Fruit fly (Drosophila melanogaster) whole organism, embryonic: Measurements from ENCODE around the gene Tsp96F.

Source experiments
- Asciz ChIP-seq: fragments of 200-800 bp; sonication (Bioruptor generic); optimal IDR thresholded peaks from 2 replicates; lab custom pipeline; 2017; ENCODE audit warnings: missing biosample characterization, mild to moderate bottlenecking, missing genetic modification characterization, missing genetic modification reagents
- BEAF-32 ChIP-seq: fragments of 200-800 bp; sonication (Bioruptor generic); optimal IDR thresholded peaks from 3 replicates; lab custom pipeline; 2017; ENCODE audit warnings: missing biosample characterization, missing genetic modification characterization, mild to moderate bottlenecking, moderate library complexity, missing genetic modification reagents
- CG10431 ChIP-seq: fragments of 200-800 bp; sonication (Bioruptor generic); optimal IDR thresholded peaks from 3 replicates; lab custom pipeline; 2018; ENCODE audit warnings: missing biosample characterization, mild to moderate bottlenecking, missing genetic modification characterization
- CG11696 ChIP-seq: fragments of 200-800 bp; sonication (Bioruptor generic); IDR thresholded peaks from 2 replicates; pipeline ENCODE4 v1.3.6; 2022; ENCODE audit warnings: missing biosample characterization, missing genetic modification characterization
- CG12942 ChIP-seq: fragments of 200-800 bp; sonication (Bioruptor generic); optimal IDR thresholded peaks from 3 replicates; lab custom pipeline; 2016; ENCODE audit warnings: missing biosample characterization, missing genetic modification characterization
- CG13123 ChIP-seq: fragments of 200-800 bp; sonication (Bioruptor generic); optimal IDR thresholded peaks from 2 replicates; lab custom pipeline; 2016; ENCODE audit warnings: missing biosample characterization, missing genetic modification characterization
- CG13424 ChIP-seq: fragments of 200-800 bp; sonication (Bioruptor generic); optimal IDR thresholded peaks from 2 replicates; lab custom pipeline; 2019; ENCODE audit warnings: missing biosample characterization, mild to moderate bottlenecking, missing genetic modification characterization, moderate library complexity
- CG14667 ChIP-seq: fragments of 200-800 bp; sonication (Bioruptor generic); IDR thresholded peaks from 2 replicates; pipeline ENCODE4 v1.3.6; 2022; ENCODE audit warnings: missing biosample characterization, missing genetic modification characterization
- CG14860 ChIP-seq: fragments of 200-800 bp; sonication (Bioruptor generic); IDR thresholded peaks from 3 replicates; pipeline ENCODE4 v1.3.6; 2022; ENCODE audit warnings: missing biosample characterization, missing genetic modification characterization; ENCODE audit not compliant: partially characterized antibody
- CG15073 ChIP-seq: fragments of 200-800 bp; sonication (Bioruptor generic); optimal IDR thresholded peaks from 2 replicates; lab custom pipeline; 2016; ENCODE audit warnings: missing biosample characterization, missing genetic modification characterization
- CG17361 ChIP-seq: fragments of 200-800 bp; sonication (Bioruptor generic); IDR thresholded peaks from 3 replicates; pipeline ENCODE4 v1.3.6; 2022; ENCODE audit warnings: missing biosample characterization, missing genetic modification characterization
- CG2678 ChIP-seq: fragments of 200-800 bp; sonication (Bioruptor generic); optimal IDR thresholded peaks from 3 replicates; lab custom pipeline; 2019; ENCODE audit warnings: missing biosample characterization, mild to moderate bottlenecking, missing genetic modification characterization, moderate library complexity
- CG43689 ChIP-seq: fragments of 200-800 bp; sonication (Bioruptor generic); IDR thresholded peaks from 2 replicates; pipeline ENCODE4 v1.3.6; 2022; ENCODE audit warnings: missing biosample characterization, missing genetic modification characterization
- CG4820 ChIP-seq: fragments of 200-800 bp; sonication (Bioruptor generic); optimal IDR thresholded peaks from 3 replicates; lab custom pipeline; 2016; ENCODE audit warnings: missing biosample characterization, missing genetic modification characterization
- CG6765 ChIP-seq: fragments of 200-800 bp; sonication (Bioruptor generic); optimal IDR thresholded peaks from 3 replicates; lab custom pipeline; 2017; ENCODE audit warnings: missing biosample characterization, mild to moderate bottlenecking, missing genetic modification characterization
- CG7556 ChIP-seq: fragments of 200-800 bp; sonication (Bioruptor generic); optimal IDR thresholded peaks from 2 replicates; lab custom pipeline; 2017; ENCODE audit warnings: missing biosample characterization, mild to moderate bottlenecking, missing genetic modification characterization
- CG7786 ChIP-seq: fragments of 200-800 bp; sonication (Bioruptor generic); optimal IDR thresholded peaks from 2 replicates; lab custom pipeline; 2016; ENCODE audit warnings: missing biosample characterization, missing genetic modification characterization
- CG7928 ChIP-seq: fragments of 200-800 bp; sonication (Bioruptor generic); optimal IDR thresholded peaks from 2 replicates; lab custom pipeline; 2017; ENCODE audit warnings: missing biosample characterization, mild to moderate bottlenecking, missing genetic modification characterization
- CoRest ChIP-seq: fragments of 200-800 bp; sonication (Bioruptor generic); optimal IDR thresholded peaks from 3 replicates; lab custom pipeline; 2018; ENCODE audit warnings: missing biosample characterization, mild to moderate bottlenecking, missing genetic modification characterization, moderate library complexity
- CrebB ChIP-seq: fragments of 200-800 bp; sonication (Bioruptor generic); optimal IDR thresholded peaks from 3 replicates; lab custom pipeline; 2018; ENCODE audit warnings: missing biosample characterization, mild to moderate bottlenecking, missing genetic modification characterization
- Doc2 ChIP-seq: fragments of 200-800 bp; sonication (Bioruptor generic); IDR thresholded peaks from 2 replicates; pipeline ENCODE4 v1.3.6; 2022; ENCODE audit warnings: missing biosample characterization, missing genetic modification characterization
- HLH54F ChIP-seq: fragments of 200-800 bp; sonication (Bioruptor generic); optimal IDR thresholded peaks from 3 replicates; lab custom pipeline; 2016; ENCODE audit warnings: missing biosample characterization, missing genetic modification characterization
- Hey ChIP-seq: fragments of 200-800 bp; sonication (Bioruptor generic); optimal IDR thresholded peaks from 3 replicates; lab custom pipeline; 2018; ENCODE audit warnings: missing biosample characterization, mild to moderate bottlenecking, missing genetic modification characterization
- Oaz ChIP-seq: fragments of 200-800 bp; sonication (Bioruptor generic); IDR thresholded peaks from 2 replicates; pipeline ENCODE4 v1.3.6; 2022; ENCODE audit warnings: missing biosample characterization, missing genetic modification characterization
- Pdp1 ChIP-seq, 2 experiments: fragments of 200-800 bp; sonication (Bioruptor generic); optimal IDR thresholded peaks; 3 replicates each; lab custom pipeline; 2016; ENCODE audit warnings: missing biosample characterization in 2 of 2, missing genetic modification characterization in 2 of 2, mild to moderate bottlenecking in 1 of 2, moderate library complexity in 1 of 2
- Scr ChIP-seq: fragments of 200-800 bp; sonication (Bioruptor generic); IDR thresholded peaks from 2 replicates; pipeline ENCODE4 v1.3.6; 2022; ENCODE audit warnings: missing biosample characterization, missing genetic modification characterization; ENCODE audit not compliant: partially characterized antibody
- TFAM ChIP-seq: fragments of 200-800 bp; sonication (Bioruptor generic); optimal IDR thresholded peaks from 2 replicates; lab custom pipeline; 2017; ENCODE audit warnings: missing biosample characterization, missing genetic modification characterization, inconsistent platforms
- Tbp ChIP-seq: fragments of >200 bp; optimal IDR thresholded peaks from 2 replicates; lab custom pipeline; 2018; ENCODE audit warnings: missing biosample characterization, missing genetic modification characterization
- Vsx1 ChIP-seq: fragments of 200-800 bp; sonication (Bioruptor generic); optimal IDR thresholded peaks from 2 replicates; lab custom pipeline; 2017; ENCODE audit warnings: missing biosample characterization, mild to moderate bottlenecking, missing genetic modification characterization, missing genetic modification reagents
- ase ChIP-seq: fragments of 200-800 bp; sonication (Bioruptor generic); IDR thresholded peaks from 3 replicates; pipeline ENCODE4 v1.3.6; 2022; ENCODE audit warnings: missing biosample characterization, missing genetic modification characterization
- chn ChIP-seq: fragments of 200-800 bp; sonication (Bioruptor generic); optimal IDR thresholded peaks from 2 replicates; lab custom pipeline; 2016; ENCODE audit warnings: missing biosample characterization, missing genetic modification characterization
- crc ChIP-seq: fragments of 200-800 bp; sonication (Bioruptor generic); optimal IDR thresholded peaks from 2 replicates; lab custom pipeline; 2016; ENCODE audit warnings: missing biosample characterization, missing genetic modification characterization
- crol ChIP-seq: fragments of 200-800 bp; sonication (Bioruptor generic); IDR thresholded peaks from 2 replicates; pipeline ENCODE4 v1.3.6; 2022; ENCODE audit warnings: missing biosample characterization, missing genetic modification characterization
- dati ChIP-seq: fragments of 200-800 bp; sonication (Bioruptor generic); IDR thresholded peaks from 2 replicates; pipeline ENCODE4 v1.3.6; 2022; ENCODE audit warnings: missing biosample characterization, missing genetic modification characterization
- dmrt99B ChIP-seq: fragments of 200-800 bp; sonication (Bioruptor generic); optimal IDR thresholded peaks from 2 replicates; lab custom pipeline; 2018; ENCODE audit warnings: missing biosample characterization, mild to moderate bottlenecking, missing genetic modification characterization, moderate library complexity
- gcm ChIP-seq: fragments of 200-800 bp; sonication (Bioruptor generic); optimal IDR thresholded peaks from 2 replicates; lab custom pipeline; 2019; ENCODE audit warnings: missing biosample characterization, mild to moderate bottlenecking, missing genetic modification characterization, moderate library complexity
- gem ChIP-seq: fragments of 200-800 bp; sonication (Bioruptor generic); optimal IDR thresholded peaks from 2 replicates; lab custom pipeline; 2019; ENCODE audit warnings: missing biosample characterization, mild to moderate bottlenecking, missing genetic modification characterization, moderate library complexity
- grau ChIP-seq: fragments of 200-800 bp; optimal IDR thresholded peaks from 3 replicates; lab custom pipeline; 2019; ENCODE audit warnings: missing biosample characterization, mild to moderate bottlenecking, missing genetic modification characterization, moderate library complexity
- jigr1 ChIP-seq: fragments of 200-800 bp; sonication (Bioruptor generic); IDR thresholded peaks from 3 replicates; pipeline ENCODE4 v1.3.6; 2022; ENCODE audit warnings: missing biosample characterization, missing genetic modification characterization
- ken ChIP-seq: fragments of 200-800 bp; sonication (Bioruptor generic); IDR thresholded peaks from 3 replicates; pipeline ENCODE4 v1.3.6; 2022; ENCODE audit warnings: missing biosample characterization, missing genetic modification characterization
- knrl ChIP-seq: fragments of 200-800 bp; sonication (Bioruptor generic); IDR thresholded peaks from 3 replicates; pipeline ENCODE4 v1.3.6; 2022; ENCODE audit warnings: missing biosample characterization, missing genetic modification characterization; ENCODE audit not compliant: partially characterized antibody
- otp ChIP-seq: fragments of 200-800 bp; sonication (Bioruptor generic); IDR thresholded peaks from 3 replicates; pipeline ENCODE4, ENCODE4 v1.3.6; 2022; ENCODE audit warnings: missing biosample characterization, missing genetic modification characterization
- pita ChIP-seq: fragments of 200-800 bp; sonication (Bioruptor generic); optimal IDR thresholded peaks from 2 replicates; lab custom pipeline; 2017; ENCODE audit warnings: missing biosample characterization, mild to moderate bottlenecking, missing genetic modification characterization
- sim ChIP-seq: fragments of 200-800 bp; sonication (Bioruptor generic); IDR thresholded peaks from 2 replicates; pipeline ENCODE4 v1.3.6; 2022; ENCODE audit warnings: missing biosample characterization, missing genetic modification characterization
- sug ChIP-seq: fragments of 200-800 bp; optimal IDR thresholded peaks from 2 replicates; lab custom pipeline; 2019; ENCODE audit warnings: missing biosample characterization, mild to moderate bottlenecking, missing genetic modification characterization, moderate library complexity
- unc-4 ChIP-seq: fragments of 200-800 bp; sonication (Bioruptor generic); IDR thresholded peaks from 2 replicates; pipeline ENCODE4 v1.3.6; 2022; ENCODE audit warnings: missing biosample characterization, missing genetic modification characterization; ENCODE audit not compliant: partially characterized antibody
- wdn ChIP-seq: fragments of 200-800 bp; sonication (Bioruptor generic); IDR thresholded peaks from 2 replicates; pipeline ENCODE4 v1.3.6; 2022; ENCODE audit warnings: missing biosample characterization, missing genetic modification characterization
- wek ChIP-seq: fragments of 200-800 bp; sonication (Bioruptor generic); optimal IDR thresholded peaks from 3 replicates; lab custom pipeline; 2018; ENCODE audit warnings: missing biosample characterization, mild to moderate bottlenecking, missing genetic modification characterization, moderate library complexity

Gene Tsp96F

DNA sequence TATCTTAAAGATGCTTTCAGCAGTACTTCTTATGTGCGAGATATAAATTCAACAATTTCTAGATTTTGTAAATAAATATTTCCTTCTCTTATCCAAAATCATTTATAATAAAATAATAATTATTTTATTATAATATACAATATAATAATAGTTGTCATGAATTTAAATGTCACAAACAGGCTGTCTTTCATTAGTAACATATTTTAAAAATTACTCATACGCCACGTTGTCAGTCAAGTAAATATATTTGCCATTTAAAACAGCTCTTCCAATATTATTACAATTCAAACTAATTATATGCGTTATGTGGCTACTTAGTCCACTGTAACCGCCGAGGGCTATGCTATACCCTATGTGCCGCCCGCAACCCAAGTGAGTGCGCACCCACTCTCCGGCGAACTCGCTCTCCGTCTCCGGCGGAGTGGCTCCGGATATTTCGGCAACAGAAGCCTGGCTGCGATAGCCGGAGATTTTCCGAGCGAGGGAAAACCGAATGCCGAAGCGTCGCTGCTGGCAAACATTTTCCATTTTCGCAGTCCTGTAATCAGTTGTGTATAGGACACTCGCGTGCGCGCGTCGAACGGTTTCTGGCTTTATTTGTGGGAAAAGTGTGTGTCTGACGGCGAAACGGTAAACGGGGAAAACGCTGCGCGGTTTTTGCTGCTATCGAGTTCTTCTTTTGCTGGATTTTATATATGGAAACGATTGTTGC is 25.5 kb downstream of the Tsp96F start, which contains the start of gene CG5890 (continued):
- no peak for TF ChIP-seq Scr (GFP tag; lab: Robert Waterston, UW)
- TF ChIP-seq Tbp: no peak
- TF ChIP-seq CG14860 (GFP tag; lab: Robert Waterston, UW): no peak
- TF ChIP-seq unc-4 (GFP tag; lab: Robert Waterston, UW): no peak
- peak; percentile 50 for TF ChIP-seq CG7556 (GFP tag; lab: Kevin White, UChicago)
- TF ChIP-seq Pdp1 (GFP tag; optimal IDR thresholded peaks at IDR 0.05; lab: Kevin White, UChicago): no peak
- peak; percentile 72 for TF ChIP-seq CG2678 (tag; lab: Kevin White, UChicago)
- TF ChIP-seq chn: no peak
- TF ChIP-seq Asciz (GFP tag; lab: Kevin White, UChicago): no peak
- TF ChIP-seq CrebB (tag; lab: Kevin White, UChicago): no peak
- TF ChIP-seq CG13123: no peak
- TF ChIP-seq CG7786 (GFP tag; lab: Kevin White, UChicago): no peak
- TF ChIP-seq otp (GFP tag; lab: Robert Waterston, UW): no peak
- TF ChIP-seq CG14667 (GFP tag; lab: Robert Waterston, UW): no peak
- no peak for TF ChIP-seq dati
- no peak for TF ChIP-seq wdn (GFP tag; lab: Robert Waterston, UW)
- peak; percentile 24 for TF ChIP-seq CG13424 (tag; lab: Kevin White, UChicago)
- TF ChIP-seq ase: no peak
- no peak for TF ChIP-seq CG15073 (GFP tag; lab: Kevin White, UChicago)
- peak; percentile 48 for TF ChIP-seq gem (tag; lab: Kevin White, UChicago)
- TF ChIP-seq Hey (tag; lab: Kevin White, UChicago): no peak
- TF ChIP-seq crc (GFP tag; lab: Kevin White, UChicago): no peak
- TF ChIP-seq sug (tag; lab: Kevin White, UChicago): peak; percentile 32
- no peak for TF ChIP-seq CG12942
- no peak for TF ChIP-seq BEAF-32 (GFP tag; lab: Kevin White, UChicago)
- TF ChIP-seq CG43689 (GFP tag; lab: Robert Waterston, UW): no peak
- peak; percentile 48 for TF ChIP-seq dmrt99B (tag; lab: Kevin White, UChicago)
- TF ChIP-seq Oaz: no peak
- TF ChIP-seq CG10431 (GFP tag; lab: Kevin White, UChicago): no peak
- TF ChIP-seq gcm (GFP tag; lab: Kevin White, UChicago): no peak
- no peak for TF ChIP-seq ken
- TF ChIP-seq CG6765 (GFP tag; lab: Kevin White, UChicago): peak; percentile 21
- no peak for TF ChIP-seq CG7928 (GFP tag; lab: Kevin White, UChicago)
- TF ChIP-seq CG4820: no peak
- TF ChIP-seq Vsx1 (GFP tag; lab: Kevin White, UChicago): no peak
- TF ChIP-seq crol (GFP tag; lab: Robert Waterston, UW): no peak
- TF ChIP-seq CG17361 (GFP tag; lab: Robert Waterston, UW): no peak
- no peak for TF ChIP-seq knrl (GFP tag; lab: Robert Waterston, UW)
- no peak for TF ChIP-seq wek (GFP tag; lab: Kevin White, UChicago)
- no peak for TF ChIP-seq CG11696 (GFP tag; lab: Robert Waterston, UW)
- no peak for TF ChIP-seq Doc2 (GFP tag; lab: Robert Waterston, UW)
- no peak for TF ChIP-seq jigr1
- no peak for TF ChIP-seq grau (tag; lab: Kevin White, UChicago)
- no peak for TF ChIP-seq sim (GFP tag; lab: Robert Waterston, UW)
- no peak for TF ChIP-seq HLH54F
- no peak for TF ChIP-seq pita
- TF ChIP-seq CoRest (tag; lab: Kevin White, UChicago): peak; percentile 27
- TF ChIP-seq TFAM (GFP tag; lab: Kevin White, UChicago): no peak
